Fruit fly (Drosophila melanogaster) whole organism, pupa: ENCODE measurements around the gene armi.

ENCODE experiments used
- CG10348 ChIP-seq: fragments of 200-800 bp; sonication (Bioruptor generic); IDR thresholded peaks from 2 replicates; pipeline ENCODE4 v1.3.6; 2022; ENCODE audit warnings: missing biosample characterization, missing genetic modification characterization
- CG12605 ChIP-seq: fragments of 200-800 bp; sonication (Bioruptor generic); IDR thresholded peaks from 2 replicates; pipeline ENCODE4 v1.3.6; 2022; ENCODE audit warnings: missing biosample characterization, missing genetic modification characterization
- CG13204 ChIP-seq: fragments of 200-800 bp; sonication (Bioruptor generic); optimal IDR thresholded peaks from 2 replicates; lab custom pipeline; 2018; ENCODE audit warnings: missing biosample characterization, mild to moderate bottlenecking, missing genetic modification characterization, moderate library complexity
- CG14655 ChIP-seq: fragments of 200-800 bp; sonication (Bioruptor generic); optimal IDR thresholded peaks from 3 replicates; lab custom pipeline; 2017; ENCODE audit warnings: mild to moderate bottlenecking, missing biosample characterization, missing genetic modification reagents, missing genetic modification characterization
- CG15710 ChIP-seq: fragments of 200-800 bp; sonication (Bioruptor generic); optimal IDR thresholded peaks from 2 replicates; lab custom pipeline; 2018; ENCODE audit warnings: missing biosample characterization, mild to moderate bottlenecking, missing genetic modification characterization, moderate library complexity
- CG17806 ChIP-seq: fragments of 200-800 bp; sonication (Bioruptor generic); optimal IDR thresholded peaks from 2 replicates; lab custom pipeline; 2018; ENCODE audit warnings: missing biosample characterization, mild to moderate bottlenecking, missing genetic modification characterization, moderate library complexity
- CG32121 ChIP-seq: fragments of 200-800 bp; sonication (Bioruptor generic); IDR thresholded peaks from 2 replicates; pipeline ENCODE4 v1.3.6; 2022; ENCODE audit warnings: missing biosample characterization, missing genetic modification characterization
- CG34367 ChIP-seq: fragments of 200-800 bp; sonication (Bioruptor generic); optimal IDR thresholded peaks from 2 replicates; lab custom pipeline; 2018; ENCODE audit warnings: missing biosample characterization, mild to moderate bottlenecking, missing genetic modification characterization
- CG4496 ChIP-seq: fragments of 200-800 bp; sonication (Bioruptor generic); IDR thresholded peaks from 3 replicates; pipeline ENCODE4 v1.3.6; 2022; ENCODE audit warnings: missing biosample characterization, missing genetic modification characterization
- CG8159 ChIP-seq: fragments of 200-800 bp; sonication (Bioruptor generic); optimal IDR thresholded peaks from 3 replicates; lab custom pipeline; 2018; ENCODE audit warnings: missing biosample characterization, mild to moderate bottlenecking, missing genetic modification characterization, moderate library complexity
- CG8301 ChIP-seq: fragments of 200-800 bp; sonication (Bioruptor generic); optimal IDR thresholded peaks from 2 replicates; lab custom pipeline; 2018; ENCODE audit warnings: missing biosample characterization, mild to moderate bottlenecking, missing genetic modification characterization
- CG9948 ChIP-seq: fragments of 200-800 bp; sonication (Bioruptor generic); optimal IDR thresholded peaks from 2 replicates; lab custom pipeline; 2018; ENCODE audit warnings: missing biosample characterization, mild to moderate bottlenecking, missing genetic modification characterization, moderate library complexity
- D1 ChIP-seq: fragments of 200-800 bp; sonication (Bioruptor generic); optimal IDR thresholded peaks from 2 replicates; lab custom pipeline; 2018; ENCODE audit warnings: missing biosample characterization, mild to moderate bottlenecking, missing genetic modification characterization, moderate library complexity
- EcR ChIP-seq: fragments of 200-800 bp; sonication (Bioruptor generic); optimal IDR thresholded peaks from 3 replicates; lab custom pipeline; 2019; ENCODE audit warnings: missing biosample characterization, missing genetic modification characterization, mild to moderate bottlenecking, moderate library complexity, missing genetic modification reagents
- Ets98B ChIP-seq: fragments of 200-800 bp; sonication (Bioruptor generic); IDR thresholded peaks from 2 replicates; pipeline ENCODE4 v1.3.6; 2022; ENCODE audit warnings: missing biosample characterization, missing genetic modification characterization
- Pif1A ChIP-seq: fragments of 200-800 bp; sonication (Bioruptor generic); optimal IDR thresholded peaks from 3 replicates; lab custom pipeline; 2016; ENCODE audit warnings: missing biosample characterization, missing genetic modification characterization
- Pif1B ChIP-seq: fragments of 200-800 bp; sonication (Bioruptor generic); optimal IDR thresholded peaks from 3 replicates; lab custom pipeline; 2016; ENCODE audit warnings: missing biosample characterization, missing genetic modification characterization
- Snoo ChIP-seq: fragments of 200-800 bp; sonication (Bioruptor generic); optimal IDR thresholded peaks from 3 replicates; lab custom pipeline; 2017; ENCODE audit warnings: missing biosample characterization, mild to moderate bottlenecking, missing genetic modification characterization, inconsistent platforms
- fd96Ca ChIP-seq: fragments of 200-800 bp; sonication (Bioruptor generic); IDR thresholded peaks from 3 replicates; pipeline ENCODE4 v1.3.6; 2022; ENCODE audit warnings: missing biosample characterization, missing genetic modification characterization
- gl ChIP-seq: fragments of 200-800 bp; sonication (Bioruptor generic); optimal IDR thresholded peaks from 2 replicates; lab custom pipeline; 2018; ENCODE audit warnings: missing biosample characterization, mild to moderate bottlenecking, missing genetic modification characterization
- rn ChIP-seq: fragments of 200-800 bp; sonication (Bioruptor generic); IDR thresholded peaks from 2 replicates; pipeline ENCODE4 v1.3.6; 2022; ENCODE audit warnings: missing biosample characterization, missing genetic modification characterization

Gene armi

DNA sequence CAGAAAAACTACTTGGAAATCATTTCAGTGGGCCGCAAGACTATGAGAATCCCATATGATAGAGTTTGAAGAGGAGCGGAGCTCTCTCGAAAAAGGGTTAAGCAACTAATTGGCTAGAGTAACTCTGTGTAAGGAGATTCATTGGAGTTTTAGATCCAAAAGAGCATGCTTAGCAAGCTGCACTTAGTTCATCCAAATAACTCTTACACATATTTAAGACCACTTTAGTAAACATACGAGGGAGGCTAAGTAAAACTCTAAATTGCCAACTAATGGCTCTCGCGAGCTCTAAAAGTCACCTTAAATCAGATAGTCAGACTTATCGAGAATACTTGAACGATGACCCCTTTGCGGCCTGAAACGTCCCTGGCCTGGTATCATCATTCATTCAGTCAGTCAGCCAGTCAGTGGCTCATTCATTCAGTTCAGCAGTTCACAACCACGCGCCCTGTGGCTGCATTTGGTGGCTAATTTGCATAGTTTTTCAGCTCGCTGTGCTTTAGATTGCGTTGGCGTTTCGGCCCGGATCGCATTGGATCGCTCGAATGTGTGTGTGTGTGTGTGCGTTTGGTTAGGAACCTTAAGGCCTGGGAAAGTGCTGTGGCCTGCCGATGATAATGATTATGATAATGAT is 6.1 kb upstream of the armi start:
- TF ChIP-seq EcR (GFP tag; lab: Kevin White, UChicago) (no peak), D1 (tag; lab: Kevin White, UChicago) (no peak), CG8301 (tag; lab: Kevin White, UChicago) (no peak), CG13204 (GFP tag; lab: Kevin White, UChicago) (no peak)

DNA sequence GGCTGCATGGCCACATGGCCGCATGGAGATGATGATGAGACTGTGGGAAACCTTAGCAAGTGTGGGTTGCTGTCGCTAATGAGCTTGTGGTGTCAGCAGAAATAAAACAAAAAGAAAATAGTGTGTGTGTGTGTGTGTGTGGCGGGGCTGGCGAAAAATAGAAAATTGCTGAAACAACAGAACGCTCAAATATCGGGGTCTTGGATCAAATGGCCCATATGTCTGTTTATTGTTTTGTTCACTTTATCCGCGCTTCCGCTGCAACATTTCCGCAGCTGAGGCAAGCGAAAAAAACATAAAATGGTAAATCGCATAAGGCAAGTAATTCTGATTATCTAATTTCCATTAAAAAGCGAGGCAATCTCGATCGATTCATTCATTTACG is 5.6 kb upstream of the armi start:
- TF ChIP-seq EcR (GFP tag; lab: Kevin White, UChicago) (no peak), Pif1A (GFP tag; lab: Kevin White, UChicago) (no peak), Snoo (no peak), fd96Ca (GFP tag; lab: Robert Waterston, UW) (no peak), gl (tag; lab: Kevin White, UChicago) (no peak)

DNA sequence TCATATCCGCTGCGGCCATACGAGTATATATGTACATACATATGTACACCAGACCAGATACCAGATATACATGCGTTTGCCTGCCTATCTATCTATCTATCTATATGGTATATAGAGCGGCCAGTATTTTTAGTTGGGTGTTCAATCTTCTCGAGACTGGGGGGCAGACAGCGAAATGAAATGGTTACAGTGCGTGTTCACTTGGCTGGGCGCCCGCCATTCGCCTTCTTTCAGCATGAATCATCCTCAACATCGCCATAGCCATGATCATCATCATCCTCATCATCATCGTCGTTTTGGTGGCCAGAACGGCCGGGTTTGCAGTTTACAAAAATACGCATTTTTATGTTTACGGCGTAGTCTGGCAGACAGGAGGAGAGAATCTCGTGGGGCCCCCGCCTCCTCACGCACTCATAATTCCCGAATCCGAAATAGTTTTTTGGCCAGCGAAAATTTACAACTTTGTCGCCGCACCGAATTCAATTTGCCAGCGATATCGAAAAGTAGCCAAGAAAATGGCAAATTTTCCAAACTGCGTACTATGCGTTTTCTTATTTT is 5.0 kb upstream of the armi start:
- TF ChIP-seq CG15710 (tag; lab: Kevin White, UChicago) (no peak), CG17806 (no peak), CG8301 (tag; lab: Kevin White, UChicago) (no peak), CG10348 (no peak), gl (tag; lab: Kevin White, UChicago) (no peak), CG13204 (GFP tag; lab: Kevin White, UChicago) (no peak), CG34367 (tag; lab: Kevin White, UChicago) (no peak), rn (GFP tag; lab: Robert Waterston, UW) (no peak)
- TF ChIP-seq, all 21 proteins: peak for 0

DNA sequence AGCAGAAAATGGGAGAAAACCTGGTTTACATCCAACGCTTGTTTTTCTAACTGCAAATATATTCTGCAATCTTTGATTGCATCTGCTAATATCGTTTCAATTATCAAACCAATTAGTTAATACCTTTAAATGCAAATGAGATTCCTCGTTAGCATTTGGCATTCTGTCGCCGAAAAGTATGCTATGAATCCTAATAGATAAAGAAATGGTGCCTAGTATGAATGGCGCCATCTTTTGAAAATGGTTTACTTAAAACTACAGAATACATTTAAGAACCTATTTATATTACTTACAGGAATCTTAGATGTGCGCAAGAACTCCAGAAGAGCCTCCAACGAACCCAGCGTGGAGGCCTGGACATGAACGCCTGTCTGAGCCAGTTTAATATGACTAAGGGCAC is 4.2 kb upstream of the armi start:
- TF ChIP-seq CG10348 (no peak), CG8301 (tag; lab: Kevin White, UChicago) (no peak), gl (tag; lab: Kevin White, UChicago) (no peak), CG34367 (tag; lab: Kevin White, UChicago) (no peak), CG14655 (GFP tag; lab: Kevin White, UChicago) (no peak), Snoo (no peak), CG12605 (no peak), CG15710 (tag; lab: Kevin White, UChicago) (no peak), D1 (tag; lab: Kevin White, UChicago) (no peak), CG4496 (no peak), rn (GFP tag; lab: Robert Waterston, UW) (no peak), CG32121 (GFP tag; lab: Robert Waterston, UW) (no peak), EcR (GFP tag; lab: Kevin White, UChicago) (no peak)

DNA sequence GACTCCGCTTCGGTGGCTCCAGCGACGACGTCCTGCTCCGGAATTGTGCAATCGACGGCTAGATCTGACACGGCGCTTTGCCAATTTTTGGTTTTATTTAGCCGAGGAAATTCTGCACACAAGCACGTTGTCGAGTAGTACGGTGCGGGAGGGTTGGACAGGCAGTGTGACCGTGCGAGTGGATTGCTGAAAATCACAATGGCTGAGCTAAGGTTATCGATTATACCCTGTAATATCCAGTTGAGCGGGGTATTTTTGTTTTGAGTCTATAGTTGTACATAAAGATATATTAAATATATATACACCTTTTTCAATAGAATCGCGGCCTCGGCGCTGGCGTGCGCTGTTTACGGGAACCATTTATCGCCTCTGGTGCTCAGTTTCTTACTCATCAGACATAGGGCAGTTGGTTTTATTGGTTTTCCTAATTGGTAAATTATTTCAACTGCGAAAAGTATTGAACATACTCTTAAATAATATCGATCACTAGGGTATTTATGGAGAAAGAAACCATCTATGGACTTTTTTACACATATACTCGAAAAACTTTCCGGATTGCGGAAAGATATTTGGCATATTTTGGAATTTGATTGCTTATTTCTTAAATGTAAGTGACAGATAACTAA is 602 bp upstream of the armi start, which contains the start of gene eIF5B:
eIF5B (minus strand) TSS at position 576 of the 626 bp plus-strand sequence.
- TF ChIP-seq CG12605 (peak; percentile 61), D1 (tag; lab: Kevin White, UChicago) (no peak), CG34367 (tag; lab: Kevin White, UChicago) (peak; percentile 76), CG17806 (peak; percentile 56), CG4496 (peak; percentile 91), fd96Ca (GFP tag; lab: Robert Waterston, UW) (peak; percentile 88), Pif1B (peak; percentile 87), CG8301 (tag; lab: Kevin White, UChicago) (peak; percentile 65), Snoo (peak; percentile 80), CG13204 (GFP tag; lab: Kevin White, UChicago) (no peak), CG32121 (GFP tag; lab: Robert Waterston, UW) (peak; percentile 81), rn (GFP tag; lab: Robert Waterston, UW) (peak; percentile 70), EcR (GFP tag; lab: Kevin White, UChicago) (peak; percentile 75), gl (tag; lab: Kevin White, UChicago) (peak; percentile 15), CG14655 (GFP tag; lab: Kevin White, UChicago) (peak; percentile 73), CG8159 (tag; lab: Kevin White, UChicago) (peak; percentile 69), Ets98B (GFP tag; lab: Robert Waterston, UW) (peak; percentile 83), CG15710 (tag; lab: Kevin White, UChicago) (peak; percentile 81), Pif1A (GFP tag; lab: Kevin White, UChicago) (no peak), CG9948 (tag; lab: Kevin White, UChicago) (peak; percentile 67), CG10348 (0 out of 2 replicates have a peak, but pooled peaks have one; percentile 15)
